Fruit fly (Drosophila melanogaster) whole organism, pupa: ENCODE measurements around the gene Vm34Ca.

ENCODE experiments used
- CG10348 ChIP-seq: fragments of 200-800 bp; sonication (Bioruptor generic); IDR thresholded peaks from 2 replicates; pipeline ENCODE4 v1.3.6; 2022; ENCODE audit warnings: missing biosample characterization, missing genetic modification characterization
- CG14655 ChIP-seq: fragments of 200-800 bp; sonication (Bioruptor generic); optimal IDR thresholded peaks from 3 replicates; lab custom pipeline; 2017; ENCODE audit warnings: mild to moderate bottlenecking, missing biosample characterization, missing genetic modification reagents, missing genetic modification characterization
- CG32121 ChIP-seq: fragments of 200-800 bp; sonication (Bioruptor generic); IDR thresholded peaks from 2 replicates; pipeline ENCODE4 v1.3.6; 2022; ENCODE audit warnings: missing biosample characterization, missing genetic modification characterization
- CG34367 ChIP-seq: fragments of 200-800 bp; sonication (Bioruptor generic); optimal IDR thresholded peaks from 2 replicates; lab custom pipeline; 2018; ENCODE audit warnings: missing biosample characterization, mild to moderate bottlenecking, missing genetic modification characterization
- CG4496 ChIP-seq: fragments of 200-800 bp; sonication (Bioruptor generic); IDR thresholded peaks from 3 replicates; pipeline ENCODE4 v1.3.6; 2022; ENCODE audit warnings: missing biosample characterization, missing genetic modification characterization
- CG8159 ChIP-seq: fragments of 200-800 bp; sonication (Bioruptor generic); optimal IDR thresholded peaks from 3 replicates; lab custom pipeline; 2018; ENCODE audit warnings: missing biosample characterization, mild to moderate bottlenecking, missing genetic modification characterization, moderate library complexity
- CG9948 ChIP-seq: fragments of 200-800 bp; sonication (Bioruptor generic); optimal IDR thresholded peaks from 2 replicates; lab custom pipeline; 2018; ENCODE audit warnings: missing biosample characterization, mild to moderate bottlenecking, missing genetic modification characterization, moderate library complexity
- D1 ChIP-seq: fragments of 200-800 bp; sonication (Bioruptor generic); optimal IDR thresholded peaks from 2 replicates; lab custom pipeline; 2018; ENCODE audit warnings: missing biosample characterization, mild to moderate bottlenecking, missing genetic modification characterization, moderate library complexity
- Ets98B ChIP-seq: fragments of 200-800 bp; sonication (Bioruptor generic); IDR thresholded peaks from 2 replicates; pipeline ENCODE4 v1.3.6; 2022; ENCODE audit warnings: missing biosample characterization, missing genetic modification characterization
- Pif1A ChIP-seq: fragments of 200-800 bp; sonication (Bioruptor generic); optimal IDR thresholded peaks from 3 replicates; lab custom pipeline; 2016; ENCODE audit warnings: missing biosample characterization, missing genetic modification characterization
- rn ChIP-seq: fragments of 200-800 bp; sonication (Bioruptor generic); IDR thresholded peaks from 2 replicates; pipeline ENCODE4 v1.3.6; 2022; ENCODE audit warnings: missing biosample characterization, missing genetic modification characterization

DNA sequence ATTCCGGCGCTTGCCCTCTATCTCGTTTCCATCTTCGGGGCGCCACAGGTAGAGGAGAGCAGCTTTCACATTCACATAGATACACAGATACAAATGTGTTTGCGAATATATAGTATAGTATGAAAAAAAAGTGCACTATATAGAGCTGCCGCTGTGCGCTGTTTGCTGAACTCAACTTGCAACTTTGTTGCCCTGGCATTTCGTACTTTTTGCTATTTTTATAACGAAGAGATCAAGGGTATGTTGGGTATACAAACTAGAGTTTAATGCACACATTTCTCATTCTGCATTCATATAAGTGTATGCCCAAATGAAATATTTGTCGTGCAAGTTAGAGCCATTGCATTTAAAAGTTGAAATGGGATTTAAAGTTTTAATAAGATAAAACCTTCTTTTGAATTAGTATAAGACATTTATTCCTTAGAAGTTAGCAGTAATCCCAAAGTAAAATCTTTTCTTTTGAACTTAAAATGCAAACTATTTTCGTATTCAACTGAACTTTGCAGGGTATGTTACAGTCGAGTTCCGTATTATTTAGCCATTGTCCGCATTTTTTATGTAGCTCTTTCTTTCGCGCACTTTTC lies 19.6 kb upstream of the Vm34Ca start:
- TF ChIP-seq CG10348 (GFP tag; lab: Robert Waterston, UW) (no peak), CG34367 (no peak), CG14655 (GFP tag; lab: Kevin White, UChicago) (peak; percentile 43), CG8159 (tag; lab: Kevin White, UChicago) (peak; percentile 36), CG4496 (GFP tag; lab: Robert Waterston, UW) (no peak), Pif1A (GFP tag; lab: Kevin White, UChicago) (peak; percentile 8), Ets98B (no peak), CG32121 (GFP tag; lab: Robert Waterston, UW) (peak; percentile 28; the same call in 1 of the 2 replicates), CG9948 (tag; lab: Kevin White, UChicago) (no peak), D1 (tag; lab: Kevin White, UChicago) (no peak), rn (no peak)
